Worm (Caenorhabditis elegans): ENCODE measurements around the gene his-35.

Gene his-35

DNA sequence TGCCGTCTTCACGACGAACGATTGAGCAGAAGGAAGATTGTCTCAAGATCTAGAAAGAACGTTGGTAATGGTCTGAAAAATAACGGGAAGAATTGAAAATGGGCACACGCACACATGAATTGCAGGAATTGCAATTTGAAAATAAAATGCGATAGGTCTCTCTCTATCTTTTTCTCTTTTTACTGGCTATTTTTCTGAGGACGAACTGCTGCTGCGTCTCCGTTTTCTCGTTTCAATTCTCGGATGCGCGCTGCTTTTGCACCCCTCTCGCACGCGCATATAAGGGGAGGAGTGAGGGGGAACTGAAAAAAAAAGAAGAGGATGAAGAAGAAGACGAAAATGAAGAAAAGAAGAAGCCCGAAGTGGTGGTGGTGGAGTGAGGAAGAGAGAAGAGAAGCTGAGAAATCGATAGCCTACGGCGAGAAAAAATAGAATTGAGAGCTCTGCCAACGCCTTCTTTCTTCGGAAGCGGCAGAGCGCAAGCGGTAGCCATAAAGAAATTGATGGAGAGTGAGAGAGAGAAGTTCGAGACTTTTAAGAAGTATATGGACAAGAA, 16.6 kb upstream of the his-35 start, which contains the start of gene rgef-1:
Gene rgef-1, minus strand, starts transcription at position 51 of the 556 bp plus-strand sequence.
- TF ChIP-seq fkh-10 (GFP tag; optimal IDR thresholded peaks at IDR 0.05) (peak; percentile 90), mdl-1 (tag; optimal IDR thresholded peaks at IDR 0.05) (peak in 1 of 2 experiments; percentile 84), F44E2.7 (GFP tag; IDR thresholded peaks at IDR 0.05) (no peak), nhr-28 (tag; optimal IDR thresholded peaks at IDR 0.05) (no peak), hlh-11 (tag; optimal IDR thresholded peaks at IDR 0.05) (no peak), rbr-2 (tag; optimal IDR thresholded peaks at IDR 0.05) (peak; percentile 87), ceh-20 (GFP tag; IDR thresholded peaks at IDR 0.05) (0 out of 2 replicates have a peak, but pooled peaks have one; percentile 22), nhr-48 (tag; optimal IDR thresholded peaks at IDR 0.05) (peak; percentile 13), ceh-32 (tag; optimal IDR thresholded peaks at IDR 0.05; ENCODE audit: poor library complexity) (no peak), lin-13 (GFP tag; optimal IDR thresholded peaks at IDR 0.05) (no peak), daf-12 (tag; optimal IDR thresholded peaks at IDR 0.05) (no peak), hlh-30 (tag; optimal IDR thresholded peaks at IDR 0.05; ENCODE audit: insufficient read depth) (peak; percentile 56), ceh-82 (tag; optimal IDR thresholded peaks at IDR 0.05) (no peak), saeg-2 (GFP tag; IDR thresholded peaks at IDR 0.05) (no peak), zfp-3 (GFP tag; conservative IDR thresholded peaks at IDR 0.05) (no peak), spr-1 (tag; optimal IDR thresholded peaks at IDR 0.05) (no peak), ZK546.5 (tag; optimal IDR thresholded peaks at IDR 0.05) (no peak), daf-8 (GFP tag; IDR thresholded peaks at IDR 0.05) (no peak), ceh-62 (tag; optimal IDR thresholded peaks at IDR 0.05) (no peak), Y75B8A.6 (GFP tag; IDR thresholded peaks at IDR 0.05) (no peak), mep-1 (tag; optimal IDR thresholded peaks at IDR 0.05) (peak; percentile 58), spr-3 (GFP tag; optimal IDR thresholded peaks at IDR 0.05) (no peak), hif-1 (tag; optimal IDR thresholded peaks at IDR 0.05) (peak in 1 of 2 experiments; percentile 33), unc-62 (GFP tag; optimal IDR thresholded peaks at IDR 0.05 in 1 of 2) (peak in 1 of 2 experiments; percentile 81), unc-62 (tag; optimal IDR thresholded peaks at IDR 0.05) (no peak), sdz-12 (GFP tag; optimal IDR thresholded peaks at IDR 0.05) (no peak), unc-39 (tag; optimal IDR thresholded peaks at IDR 0.05) (no peak), jun-1 (tag; optimal IDR thresholded peaks at IDR 0.05) (no peak), arid-1 (GFP tag; conservative IDR thresholded peaks at IDR 0.05) (no peak), tra-1 (GFP tag; IDR thresholded peaks at IDR 0.05) (no peak), madf-5 (GFP tag; IDR thresholded peaks at IDR 0.05) (no peak), mes-2 (tag; optimal IDR thresholded peaks at IDR 0.05; ENCODE audit: poor library complexity, severe bottlenecking) (peak; percentile 10), lin-39 (tag; optimal IDR thresholded peaks at IDR 0.05) (no peak), madf-9 (GFP tag; conservative IDR thresholded peaks at IDR 0.05) (no peak), vab-7 (GFP tag; IDR thresholded peaks at IDR 0.05) (no peak), D1046.2 (GFP tag; IDR thresholded peaks at IDR 0.05) (no peak), egl-43 (GFP tag; IDR thresholded peaks at IDR 0.05) (peak; percentile 81), ctbp-1 (GFP tag; IDR thresholded peaks at IDR 0.05) (peak; percentile 91), aly-2 (tag; optimal IDR thresholded peaks at IDR 0.05) (no peak), T20F7.1 (GFP tag; optimal IDR thresholded peaks at IDR 0.05) (no peak), lim-7 (GFP tag; IDR thresholded peaks at IDR 0.05) (no peak), skn-1 (tag; optimal IDR thresholded peaks at IDR 0.05) (no peak), lir-3 (tag; optimal IDR thresholded peaks at IDR 0.05) (no peak), dve-1 (tag; optimal IDR thresholded peaks at IDR 0.05; ENCODE audit: insufficient read depth) (no peak), hmg-1.1 (GFP tag; IDR thresholded peaks at IDR 0.05) (peak; percentile 61), dmd-6 (GFP tag; IDR thresholded peaks at IDR 0.05) (0 out of 2 replicates have a peak, but pooled peaks have one; percentile 14), F49E8.2 (tag; optimal IDR thresholded peaks at IDR 0.05; ENCODE audit: borderline replicate concordance) (no peak), Y48G9A.11 (GFP tag; IDR thresholded peaks at IDR 0.05) (no peak), zip-11 (GFP tag; IDR thresholded peaks at IDR 0.05) (no peak), ama-1 (optimal IDR thresholded peaks at IDR 0.05) (no peak), ztf-11 (tag; optimal IDR thresholded peaks at IDR 0.05) (no peak)

Data from whole organism, L4 larva.